Worm (Caenorhabditis elegans): Measurements from ENCODE around the gene mig-38.

Gene mig-38

DNA sequence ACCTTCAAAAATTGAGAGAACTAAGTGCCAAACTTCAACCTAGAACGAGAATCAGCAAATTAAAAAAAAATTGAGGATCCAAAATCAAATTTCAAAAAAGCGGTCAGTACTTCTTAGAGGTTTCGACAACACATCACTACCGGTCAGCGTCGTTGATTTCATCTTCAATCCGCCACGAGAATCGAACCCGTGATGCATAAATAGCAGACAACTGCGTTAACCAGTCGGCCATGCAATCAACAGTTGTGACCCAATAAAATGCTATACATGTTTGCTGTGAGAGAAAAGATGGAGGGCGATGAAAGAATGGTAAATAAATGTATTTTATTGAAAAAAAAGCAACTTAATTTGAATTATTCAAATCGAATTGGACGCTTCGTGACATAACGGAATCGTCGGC is 44.4 kb upstream of the mig-38 start (continued):
- TF ChIP-seq php-3 (GFP tag; IDR thresholded peaks at IDR 0.05), result peak; percentile 16; the same call in 1 of the 2 replicates
- peak; percentile 85 to 91; a peak in 2 of 4 replicates for TF ChIP-seq madf-5 (GFP tag; IDR thresholded peaks at IDR 0.05)
- TF ChIP-seq hlh-30 (tag; optimal IDR thresholded peaks at IDR 0.05; ENCODE audit: insufficient read depth), result peak; percentile 93
- TF ChIP-seq Y105C5A.15 (GFP tag; IDR thresholded peaks at IDR 0.05), result peak; percentile 39; the same call in 1 of the 2 replicates
- TF ChIP-seq daf-8 (GFP tag; IDR thresholded peaks at IDR 0.05), result no peak
- peak; percentile 83 for TF ChIP-seq lin-13 (GFP tag; optimal IDR thresholded peaks at IDR 0.05)
- peak in 1 of 2 experiments; percentile 96 for TF ChIP-seq unc-62 (GFP tag; optimal IDR thresholded peaks at IDR 0.05 in 1 of 2)
- TF ChIP-seq unc-62 (tag; optimal IDR thresholded peaks at IDR 0.05), result no peak
- TF ChIP-seq zfp-2 (tag; optimal IDR thresholded peaks at IDR 0.05), result no peak
- no peak for TF ChIP-seq hif-1 (tag; optimal IDR thresholded peaks at IDR 0.05)
- no peak for TF ChIP-seq ces-1 (GFP tag; optimal IDR thresholded peaks at IDR 0.05)
- peak; percentile 71 for TF ChIP-seq dmd-6 (GFP tag; IDR thresholded peaks at IDR 0.05)
- TF ChIP-seq nhr-77 (tag; optimal IDR thresholded peaks at IDR 0.05), result peak; percentile 88
- no peak for TF ChIP-seq daf-16 (GFP tag; optimal IDR thresholded peaks at IDR 0.05)
- peak; percentile 90 for TF ChIP-seq daf-16 (tag; optimal IDR thresholded peaks at IDR 0.05)
- no peak for TF ChIP-seq daf-12 (tag; optimal IDR thresholded peaks at IDR 0.05)
- TF ChIP-seq nhr-41 (GFP tag; IDR thresholded peaks at IDR 0.05), result peak; percentile 69
- TF ChIP-seq Y5F2A.4 (GFP tag; optimal IDR thresholded peaks at IDR 0.05), result peak; percentile 59
- TF ChIP-seq lin-15B (tag; optimal IDR thresholded peaks at IDR 0.05), result no peak
- no peak for TF ChIP-seq egl-43 (GFP tag; IDR thresholded peaks at IDR 0.05)
- no peak for TF ChIP-seq Y48G9A.11 (GFP tag; IDR thresholded peaks at IDR 0.05)
- TF ChIP-seq Y75B8A.6 (GFP tag; IDR thresholded peaks at IDR 0.05), result peak; percentile 56; the same call in 1 of the 2 replicates
- TF ChIP-seq nhr-111 (GFP tag; optimal IDR thresholded peaks at IDR 0.05), result peak; percentile 75

DNA sequence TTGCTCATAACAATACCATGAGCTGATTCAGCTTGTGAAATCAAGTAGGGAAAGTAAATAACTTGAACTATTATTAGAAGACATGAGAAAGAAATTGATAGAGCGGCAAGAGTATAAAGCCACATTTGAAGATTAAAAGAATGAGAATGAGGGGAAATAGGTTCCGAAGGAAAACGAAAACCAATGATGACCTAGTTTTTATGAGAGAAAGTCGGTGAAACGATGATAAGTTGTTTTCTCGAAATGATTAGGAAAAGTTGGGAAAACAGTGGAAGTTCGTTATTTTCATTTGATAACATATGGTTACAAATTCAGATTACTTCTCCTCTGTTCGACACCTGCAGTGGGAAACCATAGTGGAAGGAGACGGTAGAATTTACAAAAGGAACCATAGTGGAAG is 42.2 kb upstream of the mig-38 start, which contains the start of gene col-128:
Gene col-128, minus strand, starts transcription at position 148 of the 400 bp plus-strand sequence.
- TF ChIP-seq hmg-1.1 (GFP tag; IDR thresholded peaks at IDR 0.05) (no peak), nhr-237 (tag; optimal IDR thresholded peaks at IDR 0.05) (no peak), lin-39 (tag; optimal IDR thresholded peaks at IDR 0.05) (no peak), lir-3 (tag; optimal IDR thresholded peaks at IDR 0.05) (no peak), ceh-20 (GFP tag; IDR thresholded peaks at IDR 0.05) (no peak), set-16 (GFP tag; IDR thresholded peaks at IDR 0.05) (no peak), nhr-28 (tag; optimal IDR thresholded peaks at IDR 0.05) (no peak), zfp-3 (GFP tag; conservative IDR thresholded peaks at IDR 0.05) (no peak), ceh-32 (tag; optimal IDR thresholded peaks at IDR 0.05; ENCODE audit: poor library complexity) (no peak), snpc-1.2 (GFP tag; IDR thresholded peaks at IDR 0.05) (no peak), F37D6.2 (tag; optimal IDR thresholded peaks at IDR 0.05) (no peak), hif-1 (tag; optimal IDR thresholded peaks at IDR 0.05) (no peak), snpc-4 (tag; optimal IDR thresholded peaks at IDR 0.05) (no peak), lin-15B (tag; optimal IDR thresholded peaks at IDR 0.05) (no peak), R02D3.7 (tag; optimal IDR thresholded peaks at IDR 0.05) (no peak)

DNA sequence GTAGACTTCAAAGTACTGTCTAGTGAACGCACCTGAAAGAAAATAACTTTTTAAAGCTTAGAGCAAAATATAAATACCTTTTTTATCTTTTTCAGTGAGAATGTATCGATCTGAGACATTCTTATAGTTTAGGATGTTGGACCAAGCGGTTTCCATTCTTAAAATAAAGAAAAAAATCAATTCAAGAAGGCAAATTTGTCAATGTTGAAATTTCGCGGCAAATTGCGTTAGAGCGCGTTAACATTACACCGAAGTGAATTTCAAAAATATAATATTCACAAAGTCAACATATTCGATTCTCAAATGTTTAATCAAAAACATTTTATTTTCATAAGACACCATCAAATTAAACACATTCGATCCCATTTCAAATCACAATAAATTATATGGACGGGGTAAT is 32.4 kb upstream of the mig-38 start, which contains the start of gene F12F6.7:
Gene F12F6.7, minus strand, starts transcription at position 157 of the 400 bp plus-strand sequence.
- TF ChIP-seq mdl-1 (tag; optimal IDR thresholded peaks at IDR 0.05) (no peak), T20F7.1 (GFP tag; optimal IDR thresholded peaks at IDR 0.05) (peak; percentile 1), F49E8.2 (tag; optimal IDR thresholded peaks at IDR 0.05; ENCODE audit: borderline replicate concordance) (peak; percentile 28), aha-1 (tag) (peak; percentile 13), mxl-3 (GFP tag; optimal IDR thresholded peaks at IDR 0.05) (no peak), D1046.2 (GFP tag; IDR thresholded peaks at IDR 0.05) (no peak), ama-1 (optimal IDR thresholded peaks at IDR 0.05) (peak; percentile 6), dpl-1 (GFP tag; optimal IDR thresholded peaks at IDR 0.05) (peak; percentile 21)
